Fruit fly (Drosophila melanogaster): ENCODE data around the gene MtnF.

MtnF gene

DNA sequence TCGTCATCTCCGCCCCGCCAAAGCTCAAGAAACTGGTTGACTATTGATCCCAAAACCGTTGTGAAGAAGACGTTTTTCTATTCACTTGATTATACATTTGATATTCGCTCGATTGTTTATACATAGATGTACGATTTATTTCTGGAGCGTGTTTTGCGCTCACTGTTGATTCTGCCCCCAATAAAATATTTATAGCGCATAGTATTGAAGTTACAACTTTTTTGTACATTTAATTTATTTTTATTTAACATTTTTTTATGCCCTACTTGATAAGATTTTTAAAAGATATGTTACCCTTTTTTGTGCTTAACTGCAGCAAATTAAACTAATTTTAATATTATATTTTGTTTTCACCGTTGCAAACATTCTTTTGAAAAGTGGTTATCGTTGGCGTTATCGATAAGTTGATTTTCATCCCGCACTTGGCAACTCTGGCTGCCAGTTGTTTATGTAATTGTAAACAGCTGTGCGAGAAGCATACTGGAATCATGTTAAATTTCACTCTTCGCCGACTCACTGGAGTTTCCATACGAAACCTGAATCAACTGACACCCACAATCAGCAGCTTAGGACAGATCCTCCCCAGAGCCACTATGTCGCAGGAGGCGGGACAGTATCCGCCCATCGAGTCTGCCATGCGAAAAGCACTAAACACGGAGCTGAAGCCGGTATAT, 24.3 kb upstream of the MtnF start, which contains the start of gene CG31126:
Gene CG31126, plus strand, starts transcription at position 449 of the 674 bp plus-strand sequence.
- TF ChIP-seq CG3032 (tag; optimal IDR thresholded peaks at IDR 0.05) = no peak
- TF ChIP-seq svp (GFP tag) = no peak
- no peak for TF ChIP-seq CG6792 (GFP tag; optimal IDR thresholded peaks at IDR 0.05)
- TF ChIP-seq net (GFP tag; optimal IDR thresholded peaks at IDR 0.05) = no peak
- TF ChIP-seq dac (GFP tag; optimal IDR thresholded peaks at IDR 0.05) = no peak
- TF ChIP-seq spab (GFP tag; optimal IDR thresholded peaks at IDR 0.05) = no peak
- TF ChIP-seq salr (GFP tag; optimal IDR thresholded peaks at IDR 0.05) = no peak
- TF ChIP-seq CG34406 (GFP tag; optimal IDR thresholded peaks at IDR 0.05) = no peak
- no peak for TF ChIP-seq ss (GFP tag; optimal IDR thresholded peaks at IDR 0.05)
- TF ChIP-seq acj6 (GFP tag; optimal IDR thresholded peaks at IDR 0.05) = no peak
- TF ChIP-seq Sox15 (GFP tag; optimal IDR thresholded peaks at IDR 0.05) = no peak
- TF ChIP-seq fd59A (GFP tag; optimal IDR thresholded peaks at IDR 0.05) = no peak
- no peak for TF ChIP-seq CG16779 (tag; optimal IDR thresholded peaks at IDR 0.05)

DNA sequence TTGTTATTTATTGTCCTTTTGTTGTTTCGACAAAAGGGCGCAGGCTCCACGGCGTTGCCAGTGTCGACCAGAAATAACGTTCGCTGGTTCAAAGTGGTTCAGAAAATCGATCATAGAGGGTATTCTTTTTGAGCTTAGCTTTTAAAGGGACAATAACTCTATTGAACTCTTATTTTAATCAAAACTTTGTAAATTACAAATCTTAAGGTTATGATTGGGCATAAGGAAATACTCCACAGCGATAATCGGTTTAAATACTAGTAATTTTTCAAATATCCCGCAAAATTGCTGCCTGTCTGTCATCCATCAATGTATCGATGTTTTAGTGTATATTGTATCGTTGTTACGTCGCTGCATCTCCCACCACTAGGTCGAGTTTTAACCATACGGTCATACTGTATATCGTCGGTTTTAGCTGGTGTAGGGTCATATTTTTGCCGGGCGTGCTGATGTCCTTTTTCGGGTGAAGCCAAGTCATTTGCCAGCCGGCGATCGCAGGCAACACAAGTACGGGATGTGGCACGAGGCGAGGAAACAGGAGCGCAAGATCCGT, 19.9 kb upstream of the MtnF start, which contains the start of the genes CG31125 and CG6695:
Gene CG31125, minus strand, starts transcription at position 51 of the 553 bp plus-strand sequence.
Gene CG6695, plus strand, starts transcription at position 391 of the 553 bp plus-strand sequence.
- TF ChIP-seq Sox15 (GFP tag; optimal IDR thresholded peaks at IDR 0.05) = peak; percentile 2
- no peak for TF ChIP-seq CG4318 (GFP tag; optimal IDR thresholded peaks at IDR 0.05)
- TF ChIP-seq CG6854 (GFP tag; optimal IDR thresholded peaks at IDR 0.05) = no peak
- peak; percentile 61 for TF ChIP-seq CG31627 (GFP tag; optimal IDR thresholded peaks at IDR 0.05)
- no peak for TF ChIP-seq CG10631 (GFP tag; optimal IDR thresholded peaks at IDR 0.05)
- TF ChIP-seq lz (GFP tag; optimal IDR thresholded peaks at IDR 0.05) = peak; percentile 45
- TF ChIP-seq ss (GFP tag; optimal IDR thresholded peaks at IDR 0.05) = no peak
- no peak for TF ChIP-seq fkh (GFP tag; optimal IDR thresholded peaks at IDR 0.05)
- TF ChIP-seq Eip78C (GFP tag) = no peak
- TF ChIP-seq cyc (GFP tag; optimal IDR thresholded peaks at IDR 0.05) = peak; percentile 33
- TF ChIP-seq CG7368 (GFP tag; optimal IDR thresholded peaks at IDR 0.05) = no peak
- peak; percentile 56 for TF ChIP-seq esn (GFP tag; optimal IDR thresholded peaks at IDR 0.05)
- TF ChIP-seq achi (GFP tag; optimal IDR thresholded peaks at IDR 0.05) = peak; percentile 88
- TF ChIP-seq vri (GFP tag; optimal IDR thresholded peaks at IDR 0.05) = no peak
- no peak for TF ChIP-seq CG6276 (GFP tag; optimal IDR thresholded peaks at IDR 0.05)
- TF ChIP-seq CG3032 (tag; optimal IDR thresholded peaks at IDR 0.05) = peak; percentile 38

DNA sequence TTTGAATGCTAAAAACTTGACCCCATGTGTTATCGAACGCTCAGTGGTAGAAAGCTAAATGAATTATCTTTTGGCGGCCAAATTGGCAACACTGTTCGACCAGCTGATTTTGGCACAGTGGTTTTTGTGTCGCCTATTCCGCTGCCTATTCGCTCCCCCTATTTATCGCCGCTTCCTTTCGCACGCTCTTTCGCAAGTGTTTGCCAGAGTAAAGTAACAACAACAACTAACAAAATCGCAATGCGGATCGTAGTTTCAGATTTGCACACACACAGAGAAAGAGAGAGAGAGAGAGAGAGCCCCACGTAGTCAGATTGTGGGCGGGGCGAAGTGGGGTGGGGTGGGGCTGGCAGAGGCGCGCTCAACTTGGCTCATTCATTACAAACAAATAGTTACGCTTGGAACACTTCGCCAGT, 16.1 kb upstream of the MtnF start:
- TF ChIP-seq Gug (GFP tag; IDR thresholded peaks at IDR 0.05) (no peak), OdsH (GFP tag; optimal IDR thresholded peaks at IDR 0.05) (no peak), achi (GFP tag; optimal IDR thresholded peaks at IDR 0.05) (peak; percentile 29), CG10631 (GFP tag; optimal IDR thresholded peaks at IDR 0.05) (no peak), CG11762 (GFP tag; optimal IDR thresholded peaks at IDR 0.05; ENCODE audit: insufficient read depth) (no peak), Sox14 (GFP tag; optimal IDR thresholded peaks at IDR 0.05) (peak; percentile 6), CG32006 (GFP tag; optimal IDR thresholded peaks at IDR 0.05) (no peak), Lpt (GFP tag; optimal IDR thresholded peaks at IDR 0.05) (peak; percentile 59), dsx (GFP tag; optimal IDR thresholded peaks at IDR 0.05; ENCODE audit: poor library complexity, severe bottlenecking) (peak; percentile 49), CG6808 (GFP tag; optimal IDR thresholded peaks at IDR 0.05) (no peak), eg (GFP tag; IDR thresholded peaks at IDR 0.05) (peak; percentile 38; the same call in 1 of the 3 replicates), cyc (GFP tag; optimal IDR thresholded peaks at IDR 0.05) (no peak), net (GFP tag; optimal IDR thresholded peaks at IDR 0.05) (no peak), esn (GFP tag; optimal IDR thresholded peaks at IDR 0.05) (peak; percentile 8), svp (GFP tag) (no peak), topi (GFP tag; optimal IDR thresholded peaks at IDR 0.05) (no peak), CG15336 (GFP tag; IDR thresholded peaks at IDR 0.05) (peak; percentile 64), Smox (GFP tag; optimal IDR thresholded peaks at IDR 0.05) (no peak), CG6276 (GFP tag; optimal IDR thresholded peaks at IDR 0.05) (no peak), salr (GFP tag; optimal IDR thresholded peaks at IDR 0.05) (no peak), CG8119 (GFP tag; IDR thresholded peaks at IDR 0.05) (peak; percentile 56; the same call in 1 of the 3 replicates), Eip93F (GFP tag; optimal IDR thresholded peaks at IDR 0.05) (no peak), Ets21C (GFP tag; optimal IDR thresholded peaks at IDR 0.05) (no peak), fkh (GFP tag; optimal IDR thresholded peaks at IDR 0.05) (no peak), CG1621 (tag; optimal IDR thresholded peaks at IDR 0.05) (peak; percentile 64), CG3919 (GFP tag; optimal IDR thresholded peaks at IDR 0.05) (no peak), Met (GFP tag; optimal IDR thresholded peaks at IDR 0.05) (no peak), CG31627 (GFP tag; optimal IDR thresholded peaks at IDR 0.05) (no peak), CG6854 (GFP tag; optimal IDR thresholded peaks at IDR 0.05) (peak; percentile 29), CG34406 (GFP tag; optimal IDR thresholded peaks at IDR 0.05) (no peak), pdm3 (GFP tag; optimal IDR thresholded peaks at IDR 0.05) (no peak)

Measured in whole organism, prepupa.